Worm (Caenorhabditis elegans) whole organism, L2 larva: ENCODE data around the gene slcr-46.3.

ENCODE experiments used
- F13H6.1 ChIP-seq: sonication (generic microtip); optimal IDR thresholded peaks from 2 replicates; lab custom pipeline; 2016; ENCODE audit warnings: missing genetic modification characterization, missing compliant biosample characterization
- R02D3.7 ChIP-seq: fragments of 150-350 bp; optimal IDR thresholded peaks from 2 replicates; lab custom pipeline; 2014; ENCODE audit warnings: missing biosample characterization, missing genetic modification characterization
- alr-1 ChIP-seq: fragments of 150-350 bp; optimal IDR thresholded peaks from 2 replicates; lab custom pipeline; 2014; ENCODE audit warnings: missing biosample characterization, missing genetic modification characterization
- aly-2 ChIP-seq: fragments of 150-350 bp; optimal IDR thresholded peaks from 2 replicates; lab custom pipeline; 2014; ENCODE audit warnings: missing biosample characterization, missing genetic modification characterization
- blmp-1 ChIP-seq: sonication (generic microtip); optimal IDR thresholded peaks from 2 replicates; lab custom pipeline; 2017; ENCODE audit warnings: missing genetic modification characterization, mild to moderate bottlenecking, missing compliant biosample characterization, antibody characterized with exemption, moderate library complexity; ENCODE audit not compliant: insufficient read depth
- ceh-16 ChIP-seq: fragments of 150-350 bp; optimal IDR thresholded peaks from 2 replicates; lab custom pipeline; 2014; ENCODE audit warnings: missing biosample characterization, missing genetic modification characterization
- ceh-82 ChIP-seq: fragments of 150-350 bp; optimal IDR thresholded peaks from 2 replicates; lab custom pipeline; 2014; ENCODE audit warnings: missing biosample characterization, missing genetic modification characterization
- crh-2 ChIP-seq: sonication (generic microtip); optimal IDR thresholded peaks from 2 replicates; lab custom pipeline; 2017; ENCODE audit warnings: missing biosample characterization, missing genetic modification characterization
- dmd-4 ChIP-seq: sonication (generic microtip); optimal IDR thresholded peaks from 2 replicates; lab custom pipeline; 2017; ENCODE audit warnings: missing biosample characterization, missing genetic modification characterization
- egl-27 ChIP-seq: sonication (generic microtip); optimal IDR thresholded peaks from 3 replicates; lab custom pipeline; 2017; ENCODE audit warnings: missing biosample characterization, missing genetic modification reagents, missing genetic modification characterization
- fos-1 ChIP-seq: fragments of 150-350 bp; optimal IDR thresholded peaks from 2 replicates; lab custom pipeline; 2014; ENCODE audit warnings: missing biosample characterization, missing genetic modification characterization
- gmeb-1 ChIP-seq: fragments of 150-350 bp; optimal IDR thresholded peaks from 2 replicates; lab custom pipeline; 2014; ENCODE audit warnings: missing biosample characterization, missing genetic modification characterization
- lin-11 ChIP-seq: fragments of 150-350 bp; sonication (generic microtip); optimal IDR thresholded peaks from 2 replicates; lab custom pipeline; 2014; ENCODE audit warnings: missing biosample characterization, missing genetic modification characterization, inconsistent platforms, mixed read lengths
- lin-13 ChIP-seq: fragments of 150-350 bp; optimal IDR thresholded peaks from 2 replicates; lab custom pipeline; 2014; ENCODE audit warnings: missing biosample characterization, missing genetic modification reagents, missing genetic modification characterization
- lsy-2 ChIP-seq, 2 experiments: fragments of 150-350 bp in 1 of 2; sonication (generic microtip) in 1 of 2; optimal IDR thresholded peaks; 2 replicates each; lab custom pipeline; 2014 to 2017; ENCODE audit warnings: missing biosample characterization in 2 of 2, missing genetic modification characterization in 2 of 2
- mab-5 ChIP-seq: fragments of 150-350 bp; optimal IDR thresholded peaks from 2 replicates; lab custom pipeline; 2014; ENCODE audit warnings: missing biosample characterization, missing genetic modification characterization
- mdl-1 ChIP-seq, 2 experiments: fragments of 150-350 bp in 1 of 2; sonication (generic microtip) in 1 of 2; optimal IDR thresholded peaks; 2 replicates each; lab custom pipeline; 2017; ENCODE audit warnings: missing biosample characterization in 2 of 2, missing genetic modification characterization in 2 of 2
- nhr-11 ChIP-seq: fragments of 150-350 bp; optimal IDR thresholded peaks from 2 replicates; lab custom pipeline; 2014; ENCODE audit warnings: missing biosample characterization, missing genetic modification characterization
- nhr-12 ChIP-seq: fragments of 150-350 bp; optimal IDR thresholded peaks from 2 replicates; lab custom pipeline; 2014; ENCODE audit warnings: missing biosample characterization, missing genetic modification characterization
- nhr-129 ChIP-seq: fragments of 150-350 bp; optimal IDR thresholded peaks from 2 replicates; lab custom pipeline; 2014; ENCODE audit warnings: missing biosample characterization, missing genetic modification characterization
- nhr-21 ChIP-seq: fragments of 150-350 bp; optimal IDR thresholded peaks from 2 replicates; lab custom pipeline; 2014; ENCODE audit warnings: missing biosample characterization, missing genetic modification characterization
- nhr-23 ChIP-seq: fragments of 150-350 bp; optimal IDR thresholded peaks from 2 replicates; lab custom pipeline; 2014; ENCODE audit warnings: missing biosample characterization, missing genetic modification reagents, missing genetic modification characterization
- nhr-25 ChIP-seq: fragments of 150-350 bp; sonication (generic microtip); optimal IDR thresholded peaks from 3 replicates; lab custom pipeline; 2014; ENCODE audit warnings: missing biosample characterization, missing genetic modification characterization
- nhr-6 ChIP-seq: fragments of 150-350 bp; optimal IDR thresholded peaks from 2 replicates; lab custom pipeline; 2014; ENCODE audit warnings: missing biosample characterization, missing genetic modification characterization
- peb-1 ChIP-seq: fragments of 150-350 bp; optimal IDR thresholded peaks from 2 replicates; lab custom pipeline; 2014; ENCODE audit warnings: missing biosample characterization, missing genetic modification characterization
- sem-4 ChIP-seq: fragments of 150-350 bp; optimal IDR thresholded peaks from 2 replicates; lab custom pipeline; 2014; ENCODE audit warnings: missing biosample characterization, missing genetic modification reagents, missing genetic modification characterization
- skn-1 ChIP-seq: sonication (generic microtip); optimal IDR thresholded peaks from 2 replicates; lab custom pipeline; 2017; ENCODE audit warnings: missing biosample characterization, missing genetic modification characterization
- snpc-4 ChIP-seq: fragments of 150-350 bp; optimal IDR thresholded peaks from 2 replicates; lab custom pipeline; 2014; ENCODE audit warnings: missing biosample characterization, missing genetic modification characterization
- unc-39 ChIP-seq: fragments of 150-350 bp; optimal IDR thresholded peaks from 2 replicates; lab custom pipeline; 2014; ENCODE audit warnings: missing biosample characterization, missing genetic modification characterization
- unc-55 ChIP-seq: fragments of 150-350 bp; sonication (generic microtip); optimal IDR thresholded peaks from 3 replicates; lab custom pipeline; 2014; ENCODE audit warnings: missing biosample characterization, missing genetic modification reagents, missing genetic modification characterization
- unc-62 ChIP-seq: fragments of 150-350 bp; optimal IDR thresholded peaks from 2 replicates; lab custom pipeline; 2014; ENCODE audit warnings: missing biosample characterization, missing genetic modification reagents, missing genetic modification characterization
- zag-1 ChIP-seq: fragments of 150-350 bp; optimal IDR thresholded peaks from 2 replicates; lab custom pipeline; 2014; ENCODE audit warnings: missing biosample characterization, missing genetic modification characterization
- ztf-4 ChIP-seq: fragments of 150-350 bp; optimal IDR thresholded peaks from 2 replicates; lab custom pipeline; 2014; ENCODE audit warnings: missing biosample characterization, missing genetic modification characterization

The slcr-46.3 gene

DNA sequence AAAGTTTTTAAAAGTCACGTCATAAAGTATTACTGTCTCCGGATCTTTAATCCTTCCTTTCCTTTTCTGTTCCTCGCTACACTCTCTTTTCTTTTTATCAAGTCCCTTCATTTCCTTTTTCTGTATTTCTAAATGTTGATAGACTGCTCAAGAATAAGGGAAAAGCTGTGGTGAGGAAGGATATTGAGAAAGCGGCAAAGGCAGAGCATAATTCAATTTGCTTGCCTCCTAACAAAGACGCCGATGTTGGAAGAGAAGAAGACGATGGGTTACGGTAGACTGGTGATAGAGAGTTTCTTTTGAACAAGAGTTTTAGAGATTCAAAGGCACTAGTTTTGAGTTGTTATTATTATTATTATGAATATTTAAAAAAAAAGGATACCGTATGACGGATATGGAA, 41.7 kb upstream of the slcr-46.3 start (continued):
- peak; percentile 20 to 81 for TF ChIP-seq lsy-2 (tag; optimal IDR thresholded peaks at IDR 0.05; lab: Kevin White, UChicago)

DNA sequence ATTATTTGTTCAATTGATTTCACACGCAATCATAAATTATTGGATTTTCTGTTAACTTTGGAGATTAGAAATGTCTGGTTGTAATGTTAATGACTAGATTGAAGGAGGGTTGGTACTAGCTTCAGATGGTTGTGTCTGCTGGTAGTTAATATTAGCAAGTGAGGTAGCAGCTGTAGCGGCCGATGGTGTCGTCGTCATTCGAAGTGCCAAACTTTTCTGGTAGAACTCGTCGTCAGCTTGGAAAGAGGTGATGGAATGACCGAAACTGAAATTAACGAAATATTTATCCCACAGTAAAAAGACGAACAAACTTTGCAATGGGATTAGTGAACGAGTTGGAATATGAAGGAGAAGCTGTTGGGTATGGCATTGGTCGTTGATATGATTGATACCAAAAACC, 40.6 kb upstream of the slcr-46.3 start:
- TF ChIP-seq nhr-12 (tag; lab: Kevin White, UChicago) (no peak), unc-62 (GFP tag; lab: Kevin White, UChicago) (no peak), peb-1 (tag; lab: Kevin White, UChicago) (no peak), aly-2 (tag; lab: Kevin White, UChicago) (no peak), ceh-82 (tag; lab: Kevin White, UChicago) (no peak), lin-13 (GFP tag; lab: Kevin White, UChicago) (no peak), alr-1 (tag; lab: Kevin White, UChicago) (no peak), crh-2 (tag; lab: Kevin White, UChicago) (no peak), snpc-4 (tag; lab: Kevin White, UChicago) (no peak), mab-5 (tag; lab: Kevin White, UChicago) (no peak), gmeb-1 (tag; lab: Kevin White, UChicago) (no peak), mdl-1 (tag; optimal IDR thresholded peaks at IDR 0.05; lab: Kevin White, UChicago) (no peak), ceh-16 (tag; lab: Kevin White, UChicago) (no peak), lin-11 (tag; lab: Kevin White, UChicago) (no peak), egl-27 (no peak), ztf-4 (tag; lab: Kevin White, UChicago) (no peak), zag-1 (tag; lab: Kevin White, UChicago) (no peak), nhr-21 (tag; lab: Kevin White, UChicago) (no peak)

- TF ChIP-seq zag-1 (tag; lab: Kevin White, UChicago) (no peak), R02D3.7 (tag; lab: Kevin White, UChicago) (no peak), skn-1 (tag; lab: Kevin White, UChicago) (no peak), peb-1 (tag; lab: Kevin White, UChicago) (no peak), nhr-129 (no peak), nhr-21 (tag; lab: Kevin White, UChicago) (no peak), unc-55 (GFP tag; lab: Kevin White, UChicago) (no peak), nhr-11 (tag; lab: Kevin White, UChicago) (no peak), unc-39 (tag; lab: Kevin White, UChicago) (no peak), nhr-12 (tag; lab: Kevin White, UChicago) (no peak), nhr-25 (tag; lab: Kevin White, UChicago) (no peak), egl-27 (no peak), ztf-4 (tag; lab: Kevin White, UChicago) (no peak)
Observed at ce11 chrV:9763759-9764158, 39.9 kb upstream of the slcr-46.3 start.

ce11 chrV:9758437-9758836, 34.5 kb upstream of the slcr-46.3 start:
- TF ChIP-seq unc-62 (GFP tag; lab: Kevin White, UChicago) = no peak
- no peak for TF ChIP-seq ztf-4 (tag; lab: Kevin White, UChicago)
- no peak for TF ChIP-seq nhr-6
- no peak for TF ChIP-seq ceh-16 (tag; lab: Kevin White, UChicago)
- no peak for TF ChIP-seq fos-1 (tag; lab: Kevin White, UChicago)
- TF ChIP-seq dmd-4 (tag; lab: Kevin White, UChicago) = no peak

DNA sequence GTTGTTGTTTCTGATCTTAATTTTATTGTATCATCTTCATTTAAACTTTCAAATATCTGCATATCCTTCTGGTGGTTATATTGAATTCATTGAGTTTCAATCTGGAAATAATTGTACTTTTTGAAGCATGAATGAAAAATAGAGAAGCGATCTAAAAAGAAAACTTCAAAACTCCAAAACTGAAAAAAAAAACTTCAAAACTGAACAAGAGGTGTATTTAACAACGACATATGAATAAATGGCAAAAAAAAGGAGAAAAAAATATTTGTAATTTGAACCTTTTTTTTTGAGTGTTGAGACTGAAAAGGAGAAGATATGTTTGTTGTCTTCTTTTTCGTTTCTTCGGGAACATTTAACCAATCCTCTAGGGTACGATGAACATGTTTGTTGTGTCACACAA, 34.0 kb upstream of the slcr-46.3 start, which contains the start of gene F58E6.11:
Gene F58E6.11, minus strand, starts transcription at position 101 of the 400 bp plus-strand sequence.
- TF ChIP-seq ztf-4 (tag; lab: Kevin White, UChicago) = no peak
- no peak for TF ChIP-seq unc-62 (GFP tag; lab: Kevin White, UChicago)
- TF ChIP-seq peb-1 (tag; lab: Kevin White, UChicago) = no peak
- no peak for TF ChIP-seq nhr-23 (tag; lab: Kevin White, UChicago)
- TF ChIP-seq gmeb-1 (tag; lab: Kevin White, UChicago) = no peak
- no peak for TF ChIP-seq skn-1 (tag; lab: Kevin White, UChicago)
- TF ChIP-seq F13H6.1 (tag; lab: Kevin White, UChicago) = no peak
- TF ChIP-seq mdl-1 (tag; optimal IDR thresholded peaks at IDR 0.05; lab: Kevin White, UChicago) = no peak
- TF ChIP-seq unc-39 (tag; lab: Kevin White, UChicago) = no peak
- no peak for TF ChIP-seq nhr-12 (tag; lab: Kevin White, UChicago)
- no peak for TF ChIP-seq blmp-1 (tag; lab: Kevin White, UChicago)
- no peak for TF ChIP-seq sem-4 (tag; lab: Kevin White, UChicago)
